Fruit fly (Drosophila melanogaster) whole organism, embryonic: ENCODE measurements around the gene CG44088.

Source experiments
- CG10267 ChIP-seq: fragments of 200-800 bp; sonication (Bioruptor generic); optimal IDR thresholded peaks from 2 replicates; lab custom pipeline; 2018; ENCODE audit warnings: missing biosample characterization, mild to moderate bottlenecking, missing genetic modification characterization, moderate library complexity
- CG10274 ChIP-seq: fragments of 200-800 bp; sonication (Bioruptor generic); optimal IDR thresholded peaks from 3 replicates; lab custom pipeline; 2017; ENCODE audit warnings: missing biosample characterization, mild to moderate bottlenecking, missing genetic modification characterization
- CG11093 ChIP-seq: fragments of 200-800 bp; sonication (Bioruptor generic); IDR thresholded peaks from 3 replicates; pipeline ENCODE4 v1.3.6; 2022; ENCODE audit warnings: missing biosample characterization, missing genetic modification characterization
- CG12071 ChIP-seq: fragments of 200-800 bp; sonication (Bioruptor generic); optimal IDR thresholded peaks from 3 replicates; lab custom pipeline; 2018; ENCODE audit warnings: missing biosample characterization, mild to moderate bottlenecking, missing genetic modification characterization
- CG12236 ChIP-seq: fragments of 200-800 bp; sonication (Bioruptor generic); optimal IDR thresholded peaks from 2 replicates; lab custom pipeline; 2016; ENCODE audit warnings: missing biosample characterization, missing genetic modification characterization
- CG15269 ChIP-seq: fragments of 200-800 bp; sonication (Bioruptor generic); optimal IDR thresholded peaks from 2 replicates; lab custom pipeline; 2018; ENCODE audit warnings: missing biosample characterization, mild to moderate bottlenecking, missing genetic modification characterization, moderate library complexity
- CG18262 ChIP-seq: fragments of 200-800 bp; optimal IDR thresholded peaks from 3 replicates; lab custom pipeline; 2019; ENCODE audit warnings: missing biosample characterization, mild to moderate bottlenecking, missing genetic modification characterization, moderate library complexity
- CG18764 ChIP-seq: fragments of 200-800 bp; sonication (Bioruptor generic); optimal IDR thresholded peaks from 3 replicates; lab custom pipeline; 2016; ENCODE audit warnings: missing biosample characterization, missing genetic modification characterization
- CG2199 ChIP-seq: fragments of 200-800 bp; sonication (Bioruptor generic); IDR thresholded peaks from 3 replicates; pipeline ENCODE4 v1.3.6; 2022; ENCODE audit warnings: missing biosample characterization, missing genetic modification characterization
- CG3065 ChIP-seq: fragments of 200-800 bp; sonication (Bioruptor generic); optimal IDR thresholded peaks from 2 replicates; lab custom pipeline; 2016; ENCODE audit warnings: missing biosample characterization, missing genetic modification characterization
- CG31224 ChIP-seq: fragments of 200-800 bp; sonication (Bioruptor generic); IDR thresholded peaks from 2 replicates; pipeline ENCODE4 v1.3.6; 2022; ENCODE audit warnings: missing biosample characterization, missing genetic modification characterization
- CG3163 ChIP-seq: fragments of 200-800 bp; sonication (Bioruptor generic); optimal IDR thresholded peaks from 3 replicates; lab custom pipeline; 2016; ENCODE audit warnings: missing biosample characterization, missing genetic modification characterization
- CG32532 ChIP-seq: fragments of 200-800 bp; sonication (Bioruptor generic); IDR thresholded peaks from 2 replicates; pipeline ENCODE4 v1.3.6; 2022; ENCODE audit warnings: missing biosample characterization, missing genetic modification characterization
- CG32767 ChIP-seq: fragments of 200-800 bp; sonication (Bioruptor generic); IDR thresholded peaks from 2 replicates; pipeline ENCODE4 v1.3.6; 2022; ENCODE audit warnings: missing biosample characterization, missing genetic modification characterization
- CG3995 ChIP-seq: fragments of 200-800 bp; sonication (Bioruptor generic); optimal IDR thresholded peaks from 3 replicates; lab custom pipeline; 2016; ENCODE audit warnings: missing biosample characterization, missing genetic modification characterization
- CG42726 ChIP-seq: fragments of 200-800 bp; sonication (Bioruptor generic); IDR thresholded peaks from 2 replicates; pipeline ENCODE4 v1.3.6; 2022; ENCODE audit warnings: missing biosample characterization, missing genetic modification characterization; ENCODE audit not compliant: partially characterized antibody
- CG4820 ChIP-seq: fragments of 200-800 bp; sonication (Bioruptor generic); optimal IDR thresholded peaks from 3 replicates; lab custom pipeline; 2016; ENCODE audit warnings: missing biosample characterization, missing genetic modification characterization
- CG7271 ChIP-seq: fragments of 200-800 bp; sonication (Bioruptor generic); optimal IDR thresholded peaks from 2 replicates; lab custom pipeline; 2018; ENCODE audit warnings: missing biosample characterization, mild to moderate bottlenecking, missing genetic modification characterization, moderate library complexity
- CG7786 ChIP-seq: fragments of 200-800 bp; sonication (Bioruptor generic); optimal IDR thresholded peaks from 2 replicates; lab custom pipeline; 2016; ENCODE audit warnings: missing biosample characterization, missing genetic modification characterization
- Chrac-16 ChIP-seq: fragments of 200-800 bp; sonication (Bioruptor generic); optimal IDR thresholded peaks from 3 replicates; lab custom pipeline; 2016; ENCODE audit warnings: missing biosample characterization, missing genetic modification characterization
- Doc2 ChIP-seq: fragments of 200-800 bp; sonication (Bioruptor generic); IDR thresholded peaks from 2 replicates; pipeline ENCODE4 v1.3.6; 2022; ENCODE audit warnings: missing biosample characterization, missing genetic modification characterization
- Eip74EF ChIP-seq, 2 experiments: fragments of 200-800 bp in 1 of 2; fragments of >200 bp in 1 of 2; sonication (Bioruptor generic) in 1 of 2; optimal IDR thresholded peaks; 2 replicates each; lab custom pipeline; 2017 to 2019; ENCODE audit warnings: missing biosample characterization in 2 of 2, missing genetic modification characterization in 2 of 2, mild to moderate bottlenecking in 1 of 2, moderate library complexity in 1 of 2
- Gsc ChIP-seq: fragments of 200-800 bp; sonication (Bioruptor generic); IDR thresholded peaks from 2 replicates; pipeline ENCODE4 v1.3.6; 2022; ENCODE audit warnings: missing biosample characterization, missing genetic modification characterization
- H15 ChIP-seq: fragments of 200-800 bp; sonication (Bioruptor generic); IDR thresholded peaks from 3 replicates; pipeline ENCODE4 v1.3.6; 2022; ENCODE audit warnings: missing biosample characterization, missing genetic modification characterization
- Jarid2 ChIP-seq: fragments of 200-800 bp; sonication (Bioruptor generic); optimal IDR thresholded peaks from 3 replicates; lab custom pipeline; 2017; ENCODE audit warnings: mild to moderate bottlenecking, missing biosample characterization, missing genetic modification reagents, missing genetic modification characterization
- Mad ChIP-seq: fragments of 200-800 bp; sonication (Bioruptor generic); optimal IDR thresholded peaks from 2 replicates; lab custom pipeline; 2016; ENCODE audit warnings: missing biosample characterization, missing genetic modification characterization
- Sry-δ ChIP-seq: fragments of 200-800 bp; sonication (Bioruptor generic); optimal IDR thresholded peaks from 2 replicates; lab custom pipeline; 2016; ENCODE audit warnings: missing biosample characterization, missing genetic modification characterization
- abd-A ChIP-seq: fragments of 200-800 bp; sonication (Bioruptor generic); optimal IDR thresholded peaks from 3 replicates; lab custom pipeline; 2019; ENCODE audit warnings: missing biosample characterization, mild to moderate bottlenecking, missing genetic modification characterization, moderate library complexity
- chm ChIP-seq: fragments of 200-800 bp; sonication (Bioruptor generic); IDR thresholded peaks from 2 replicates; pipeline ENCODE4 v1.3.6; 2022; ENCODE audit warnings: missing biosample characterization, missing genetic modification characterization
- chn ChIP-seq: fragments of 200-800 bp; sonication (Bioruptor generic); optimal IDR thresholded peaks from 2 replicates; lab custom pipeline; 2016; ENCODE audit warnings: missing biosample characterization, missing genetic modification characterization
- en ChIP-seq: fragments of 200-800 bp; sonication (Bioruptor generic); optimal IDR thresholded peaks from 2 replicates; lab custom pipeline; 2016; ENCODE audit warnings: missing biosample characterization, missing genetic modification characterization
- fu2 ChIP-seq: fragments of 200-800 bp; sonication (Bioruptor generic); optimal IDR thresholded peaks from 2 replicates; lab custom pipeline; 2016; ENCODE audit warnings: missing biosample characterization, missing genetic modification characterization
- gro ChIP-seq: fragments of 200-800 bp; sonication (Bioruptor generic); optimal IDR thresholded peaks from 2 replicates; lab custom pipeline; 2016; ENCODE audit warnings: missing biosample characterization, missing genetic modification characterization
- ham ChIP-seq: fragments of 200-800 bp; sonication (Bioruptor generic); IDR thresholded peaks from 2 replicates; pipeline ENCODE4 v1.3.6; 2022; ENCODE audit warnings: missing biosample characterization, missing genetic modification characterization
- lmd ChIP-seq: fragments of 200-800 bp; sonication (Bioruptor generic); IDR thresholded peaks from 2 replicates; pipeline ENCODE4 v1.3.6; 2022; ENCODE audit warnings: missing biosample characterization, missing genetic modification characterization
- mirr ChIP-seq: fragments of 200-800 bp; sonication (Bioruptor generic); optimal IDR thresholded peaks from 3 replicates; lab custom pipeline; 2018; ENCODE audit warnings: missing biosample characterization, mild to moderate bottlenecking, missing genetic modification characterization
- peb ChIP-seq: fragments of 200-800 bp; sonication (Bioruptor generic); IDR thresholded peaks from 2 replicates; pipeline ENCODE4 v1.3.6; 2022; ENCODE audit warnings: missing biosample characterization, missing genetic modification characterization
- pita ChIP-seq: fragments of 200-800 bp; sonication (Bioruptor generic); optimal IDR thresholded peaks from 2 replicates; lab custom pipeline; 2017; ENCODE audit warnings: missing biosample characterization, mild to moderate bottlenecking, missing genetic modification characterization
- psq ChIP-seq: fragments of 200-800 bp; sonication (Bioruptor generic); optimal IDR thresholded peaks from 2 replicates; lab custom pipeline; 2017; ENCODE audit warnings: missing biosample characterization, missing genetic modification characterization
- pzg ChIP-seq: fragments of 200-800 bp; sonication (Bioruptor generic); optimal IDR thresholded peaks from 3 replicates; lab custom pipeline; 2018; ENCODE audit warnings: missing biosample characterization, mild to moderate bottlenecking, missing genetic modification characterization, moderate library complexity
- repo ChIP-seq: fragments of 200-800 bp; sonication (Bioruptor generic); optimal IDR thresholded peaks from 2 replicates; lab custom pipeline; 2016; ENCODE audit warnings: missing biosample characterization, missing genetic modification characterization
- scrt ChIP-seq: fragments of 200-800 bp; sonication (Bioruptor generic); optimal IDR thresholded peaks from 2 replicates; lab custom pipeline; 2018; ENCODE audit warnings: missing biosample characterization, mild to moderate bottlenecking, missing genetic modification characterization, moderate library complexity
- sim ChIP-seq: fragments of 200-800 bp; sonication (Bioruptor generic); IDR thresholded peaks from 2 replicates; pipeline ENCODE4 v1.3.6; 2022; ENCODE audit warnings: missing biosample characterization, missing genetic modification characterization
- sisA ChIP-seq: fragments of 200-800 bp; sonication (Bioruptor generic); IDR thresholded peaks from 2 replicates; pipeline ENCODE4 v1.3.6; 2022; ENCODE audit warnings: missing biosample characterization, missing genetic modification characterization
- sr ChIP-seq: fragments of 200-800 bp; sonication (Bioruptor generic); IDR thresholded peaks from 3 replicates; pipeline ENCODE4 v1.3.6; 2022; ENCODE audit warnings: missing biosample characterization, missing genetic modification characterization
- sug ChIP-seq: fragments of 200-800 bp; optimal IDR thresholded peaks from 2 replicates; lab custom pipeline; 2019; ENCODE audit warnings: missing biosample characterization, mild to moderate bottlenecking, missing genetic modification characterization, moderate library complexity
- tx ChIP-seq: fragments of 200-800 bp; sonication (Bioruptor generic); optimal IDR thresholded peaks from 2 replicates; lab custom pipeline; 2016; ENCODE audit warnings: missing biosample characterization, missing genetic modification characterization
- wek ChIP-seq: fragments of 200-800 bp; sonication (Bioruptor generic); optimal IDR thresholded peaks from 3 replicates; lab custom pipeline; 2018; ENCODE audit warnings: missing biosample characterization, mild to moderate bottlenecking, missing genetic modification characterization, moderate library complexity
- zen2 ChIP-seq: fragments of 200-800 bp; sonication (Bioruptor generic); IDR thresholded peaks from 3 replicates; pipeline ENCODE4 v1.3.6; 2022; ENCODE audit warnings: missing biosample characterization, missing genetic modification characterization; ENCODE audit not compliant: partially characterized antibody
- zf30C ChIP-seq: fragments of 200-800 bp; sonication (Bioruptor generic); optimal IDR thresholded peaks from 3 replicates; lab custom pipeline; 2018; ENCODE audit warnings: missing biosample characterization, mild to moderate bottlenecking, missing genetic modification characterization

Gene CG44088

DNA sequence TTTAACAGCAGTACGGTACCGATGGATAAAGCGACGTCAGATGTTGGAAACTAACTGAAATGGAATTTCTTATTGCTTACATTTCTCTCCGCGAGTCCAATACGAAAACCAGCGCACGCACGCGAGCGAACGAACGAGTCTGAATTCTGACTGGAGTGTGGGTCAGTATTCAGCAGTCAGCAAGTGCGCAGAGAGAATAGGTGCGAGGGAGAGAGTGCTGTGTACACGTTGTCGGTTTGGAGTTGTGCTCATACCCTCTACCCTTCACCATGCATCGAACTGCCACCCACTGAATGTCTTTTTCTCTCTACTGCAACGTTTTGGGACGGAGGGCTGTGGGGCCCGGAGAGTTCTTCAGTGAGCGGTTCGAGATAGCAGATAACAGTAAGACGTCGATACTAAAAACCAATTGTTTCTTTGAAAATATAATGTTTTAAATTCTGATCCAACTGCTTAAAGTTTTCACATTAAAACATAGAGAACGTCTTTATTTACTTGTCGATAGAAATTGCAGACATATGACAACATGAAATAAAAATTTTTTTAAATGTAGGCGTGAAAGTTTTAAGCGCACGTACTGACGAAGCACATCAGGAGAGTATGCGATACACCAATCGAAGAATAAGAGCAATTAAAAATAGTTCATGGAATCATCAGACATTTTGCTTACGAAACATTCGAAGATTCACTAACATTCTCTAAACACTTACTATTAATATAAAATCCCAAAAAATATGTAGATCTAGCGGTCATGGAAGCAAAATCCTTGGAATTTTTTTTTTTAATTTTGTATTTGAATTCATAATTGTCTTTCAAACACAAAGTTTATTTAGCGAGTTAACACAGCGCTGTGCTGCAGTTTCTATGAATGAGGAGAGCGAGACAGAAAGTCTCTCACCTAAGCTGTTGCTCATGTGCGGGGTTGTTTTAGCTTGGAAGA, 35.1 kb downstream of the CG44088 start (continued):
- TF ChIP-seq scrt (GFP tag; lab: Kevin White, UChicago) (peak; percentile 66), peb (GFP tag; lab: Robert Waterston, UW) (no peak), sug (tag; lab: Kevin White, UChicago) (peak; percentile 54), CG31224 (GFP tag; lab: Robert Waterston, UW) (no peak), CG7786 (peak; percentile 83), CG12071 (GFP tag; lab: Kevin White, UChicago) (no peak), repo (GFP tag; lab: Kevin White, UChicago) (peak; percentile 57), gro (GFP tag; lab: Kevin White, UChicago) (peak; percentile 57), CG3995 (GFP tag; lab: Kevin White, UChicago) (peak; percentile 54), chn (peak; percentile 77), CG18262 (tag; lab: Kevin White, UChicago) (peak; percentile 92), Gsc (GFP tag; lab: Robert Waterston, UW) (no peak), sim (GFP tag; lab: Robert Waterston, UW) (no peak), CG4820 (GFP tag; lab: Kevin White, UChicago) (peak; percentile 86), chm (GFP tag; lab: Robert Waterston, UW) (no peak), Jarid2 (GFP tag; lab: Kevin White, UChicago) (peak; percentile 1), H15 (GFP tag; lab: Robert Waterston, UW) (no peak), ham (no peak), CG7271 (tag; lab: Kevin White, UChicago) (no peak), sisA (GFP tag; lab: Robert Waterston, UW) (no peak), Doc2 (GFP tag; lab: Robert Waterston, UW) (no peak), Eip74EF (GFP tag; optimal IDR thresholded peaks at IDR 0.05; lab: Kevin White, UChicago) (peak in 1 of 2 experiments; percentile 75), CG10274 (peak; percentile 79), en (GFP tag; lab: Kevin White, UChicago) (peak; percentile 75), CG3163 (peak; percentile 62), CG2199 (GFP tag; lab: Robert Waterston, UW) (no peak), CG32532 (GFP tag; lab: Robert Waterston, UW) (no peak), CG3065 (GFP tag; lab: Kevin White, UChicago) (peak; percentile 29), mirr (GFP tag; lab: Kevin White, UChicago) (peak; percentile 48), wek (no peak), Sry-δ (GFP tag; lab: Kevin White, UChicago) (peak; percentile 45), abd-A (peak; percentile 63), CG42726 (GFP tag; lab: Robert Waterston, UW) (no peak), CG15269 (tag; lab: Kevin White, UChicago) (peak; percentile 81), zen2 (no peak), CG32767 (no peak), zf30C (GFP tag; lab: Kevin White, UChicago) (no peak), tx (peak; percentile 86), sr (GFP tag; lab: Robert Waterston, UW) (no peak), Mad (GFP tag; lab: Kevin White, UChicago) (peak; percentile 79), CG12236 (peak; percentile 66), CG18764 (GFP tag; lab: Kevin White, UChicago) (peak; percentile 66), Chrac-16 (GFP tag; lab: Kevin White, UChicago) (peak; percentile 88), CG10267 (tag; lab: Kevin White, UChicago) (peak; percentile 74), fu2 (GFP tag; lab: Kevin White, UChicago) (peak; percentile 81), CG11093 (GFP tag; lab: Robert Waterston, UW) (peak; percentile 61; the same call in 1 of the 3 replicates), pzg (GFP tag; lab: Kevin White, UChicago) (peak; percentile 17), lmd (GFP tag; lab: Robert Waterston, UW) (no peak), psq (GFP tag; lab: Kevin White, UChicago) (no peak), pita (no peak)
